Worm (Caenorhabditis elegans): ENCODE data around the gene slc-36.5.

Gene slc-36.5

DNA sequence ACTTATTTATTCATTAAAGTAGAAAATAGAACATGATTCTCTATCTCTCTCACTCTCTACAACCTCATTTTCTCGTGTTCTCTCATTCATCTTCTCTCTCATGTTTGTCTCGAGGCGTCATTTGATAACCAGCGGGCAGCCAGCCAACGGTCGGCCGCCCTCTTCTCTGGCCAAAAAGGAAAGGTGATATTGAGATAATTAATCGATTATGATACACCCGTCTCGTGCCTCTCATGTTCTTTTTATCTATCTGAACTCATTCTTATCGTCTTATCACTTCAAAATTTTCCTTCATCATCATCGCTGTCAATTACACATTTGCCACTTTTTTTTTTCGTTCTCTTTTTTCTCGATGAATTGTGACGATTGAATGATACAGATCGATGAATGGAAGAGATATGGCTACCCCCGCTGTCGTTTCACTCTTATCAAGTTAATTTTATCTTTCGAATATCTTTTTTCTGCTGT, 34.2 kb downstream of the slc-36.5 start (continued):
- TF ChIP-seq Y75B8A.6 (GFP tag; IDR thresholded peaks at IDR 0.05), result no peak
- peak; percentile 36 for TF ChIP-seq zip-2 (tag; optimal IDR thresholded peaks at IDR 0.05)
- peak; percentile 97 for TF ChIP-seq hlh-30 (tag; optimal IDR thresholded peaks at IDR 0.05; ENCODE audit: insufficient read depth)
- no peak for TF ChIP-seq hif-1 (tag; optimal IDR thresholded peaks at IDR 0.05)
- TF ChIP-seq nhr-76 (tag; optimal IDR thresholded peaks at IDR 0.05), result peak; percentile 43
- TF ChIP-seq zip-11 (GFP tag; IDR thresholded peaks at IDR 0.05), result no peak
- TF ChIP-seq mdt-29 (GFP tag; IDR thresholded peaks at IDR 0.05), result no peak
- no peak for TF ChIP-seq nhr-237 (tag; optimal IDR thresholded peaks at IDR 0.05)
- no peak for TF ChIP-seq fkh-10 (GFP tag; optimal IDR thresholded peaks at IDR 0.05)

DNA sequence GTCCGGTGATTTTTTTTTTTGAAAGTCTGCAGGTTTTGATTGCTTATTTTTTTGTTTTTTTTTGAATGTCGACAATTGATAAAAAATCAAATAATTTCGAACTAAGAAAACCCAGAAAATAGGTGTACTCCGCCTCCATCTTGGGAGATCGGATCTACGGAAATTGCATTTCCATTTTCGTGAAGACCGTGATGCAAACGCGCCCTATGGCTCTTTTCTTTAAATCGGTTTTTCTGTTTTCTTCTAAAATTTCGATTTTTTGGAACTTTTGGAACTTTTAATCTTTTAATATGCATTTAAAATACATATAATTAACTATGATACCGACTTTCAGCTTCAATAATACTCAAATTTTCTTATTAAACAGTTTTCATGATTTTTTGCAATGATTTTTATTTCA, 34.8 kb downstream of the slc-36.5 start:
- no peak for TF ChIP-seq dmd-9 (GFP tag; IDR thresholded peaks at IDR 0.05)
- TF ChIP-seq lin-38 (GFP tag; IDR thresholded peaks at IDR 0.05), result peak; percentile 80
- no peak for TF ChIP-seq nhr-102 (tag; optimal IDR thresholded peaks at IDR 0.05)
- peak; percentile 43 for TF ChIP-seq mes-2 (tag; optimal IDR thresholded peaks at IDR 0.05; ENCODE audit: poor library complexity, severe bottlenecking)

DNA sequence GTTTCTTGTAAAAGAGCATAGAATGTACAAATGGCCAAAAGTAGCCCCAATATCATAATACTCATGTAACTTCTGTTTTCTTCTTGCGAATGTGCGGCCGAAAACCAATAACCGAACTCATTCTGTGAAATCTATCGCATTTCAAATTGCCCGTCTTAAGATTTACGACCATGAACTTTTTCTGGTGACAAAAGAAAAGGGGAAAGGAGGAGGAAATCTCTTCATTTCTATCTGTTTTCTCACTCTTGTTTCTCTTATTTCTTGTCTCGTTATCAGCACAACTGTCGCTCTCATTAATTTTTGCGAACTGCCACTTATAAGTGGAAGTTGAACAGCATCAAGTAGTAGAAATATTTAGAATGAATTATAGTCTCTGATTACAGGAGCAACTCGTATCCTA, 35.8 kb downstream of the slc-36.5 start:
- TF ChIP-seq zip-11 (GFP tag; IDR thresholded peaks at IDR 0.05) (no peak), daf-12 (tag; optimal IDR thresholded peaks at IDR 0.05) (no peak), dmd-6 (GFP tag; IDR thresholded peaks at IDR 0.05) (peak; percentile 38), Y5F2A.4 (GFP tag; optimal IDR thresholded peaks at IDR 0.05) (no peak), lin-29 (GFP tag; IDR thresholded peaks at IDR 0.05) (no peak), dmd-9 (GFP tag; IDR thresholded peaks at IDR 0.05) (no peak), dpl-1 (GFP tag; optimal IDR thresholded peaks at IDR 0.05) (no peak), nhr-10 (tag; optimal IDR thresholded peaks at IDR 0.05) (no peak), fos-1 (tag; optimal IDR thresholded peaks at IDR 0.05) (no peak), dmd-8 (GFP tag; IDR thresholded peaks at IDR 0.05) (no peak), nhr-76 (tag; optimal IDR thresholded peaks at IDR 0.05) (no peak), pqm-1 (tag; optimal IDR thresholded peaks at IDR 0.05) (no peak), ztf-7 (tag; optimal IDR thresholded peaks at IDR 0.05) (no peak), ctbp-1 (GFP tag; IDR thresholded peaks at IDR 0.05) (no peak), daf-16 (GFP tag; optimal IDR thresholded peaks at IDR 0.05) (no peak), daf-16 (tag; optimal IDR thresholded peaks at IDR 0.05) (peak; percentile 20), mdl-1 (tag; optimal IDR thresholded peaks at IDR 0.05) (peak in 1 of 2 experiments; percentile 56), hlh-11 (tag; optimal IDR thresholded peaks at IDR 0.05) (peak; percentile 48), snpc-1.2 (GFP tag; IDR thresholded peaks at IDR 0.05) (no peak), Y105C5A.15 (GFP tag; IDR thresholded peaks at IDR 0.05) (no peak), aha-1 (tag) (peak; percentile 31), ces-1 (GFP tag; optimal IDR thresholded peaks at IDR 0.05) (no peak), dve-1 (tag; optimal IDR thresholded peaks at IDR 0.05; ENCODE audit: insufficient read depth) (no peak), ceh-28 (tag; optimal IDR thresholded peaks at IDR 0.05) (no peak), unc-62 (GFP tag; optimal IDR thresholded peaks at IDR 0.05 in 1 of 2) (peak in 1 of 2 experiments; percentile 92), unc-62 (tag; optimal IDR thresholded peaks at IDR 0.05) (no peak), nhr-28 (tag; optimal IDR thresholded peaks at IDR 0.05) (peak; percentile 68)

DNA sequence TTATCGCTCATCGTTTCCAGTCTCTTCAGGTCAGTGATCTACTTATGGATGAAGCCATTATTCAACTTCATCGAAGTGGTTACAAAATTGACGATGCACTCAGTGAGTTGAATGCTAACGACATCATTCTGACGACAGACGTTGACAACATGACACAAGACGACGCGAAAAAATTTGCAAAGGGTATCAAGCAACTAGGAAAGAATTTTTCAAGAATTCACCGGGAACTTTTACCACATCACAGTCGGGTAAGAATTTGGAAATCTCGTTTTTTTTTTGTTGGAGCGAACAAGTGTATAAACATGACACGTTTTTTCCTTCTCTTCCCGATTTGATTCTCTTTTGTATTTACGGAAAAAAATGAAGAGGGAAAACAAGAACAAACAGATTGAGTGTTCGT, 36.2 kb downstream of the slc-36.5 start:
- TF ChIP-seq daf-8 (GFP tag; IDR thresholded peaks at IDR 0.05) (no peak), pha-4 (GFP tag; IDR thresholded peaks at IDR 0.05) (no peak), pha-4 (tag; optimal IDR thresholded peaks at IDR 0.05) (peak; percentile 13), saeg-2 (GFP tag; IDR thresholded peaks at IDR 0.05) (no peak), unc-62 (GFP tag; optimal IDR thresholded peaks at IDR 0.05 in 1 of 2) (peak in 1 of 2 experiments; percentile 93), unc-62 (tag; optimal IDR thresholded peaks at IDR 0.05) (no peak)
